Worm (Caenorhabditis elegans): ENCODE measurements around the gene aff-1.

aff-1 gene

ce11 chrII:6847917-6848379, 15.6 kb downstream of the aff-1 start, which contains the start of gene tbc-6 (continued):
- no peak for TF ChIP-seq nhr-12 (tag; optimal IDR thresholded peaks at IDR 0.05)
- no peak for TF ChIP-seq elt-1 (tag; optimal IDR thresholded peaks at IDR 0.05)
- peak in 1 of 2 experiments; percentile 18 for TF ChIP-seq mdl-1 (tag; optimal IDR thresholded peaks at IDR 0.05)
- TF ChIP-seq zag-1 (tag; optimal IDR thresholded peaks at IDR 0.05): no peak
- TF ChIP-seq fos-1 (tag; optimal IDR thresholded peaks at IDR 0.05): peak; percentile 67
- TF ChIP-seq sma-9 (GFP tag; optimal IDR thresholded peaks at IDR 0.05): peak; percentile 68
- TF ChIP-seq sma-9 (tag; optimal IDR thresholded peaks at IDR 0.05): no peak
- no peak for TF ChIP-seq ztf-1 (GFP tag; conservative IDR thresholded peaks at IDR 0.05)
- no peak for TF ChIP-seq gmeb-1 (tag; optimal IDR thresholded peaks at IDR 0.05)

DNA sequence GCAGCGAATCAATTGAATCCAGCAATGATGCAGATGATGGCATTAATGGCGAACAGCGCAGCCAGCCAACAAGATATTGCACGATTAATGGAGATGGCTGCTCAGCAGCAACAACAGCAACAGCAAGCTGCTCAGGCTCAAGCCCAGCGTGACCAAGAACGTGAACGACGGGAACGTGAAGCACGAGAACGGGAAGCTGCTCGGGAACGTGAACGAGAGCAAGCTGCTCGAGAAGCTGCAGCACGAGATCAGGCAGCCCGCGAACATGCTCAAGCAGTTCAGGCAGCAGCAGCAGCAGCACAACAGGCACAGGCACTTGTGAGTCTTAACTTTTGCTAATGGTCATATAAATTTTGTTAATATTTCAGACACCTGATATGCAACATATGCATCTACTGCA, 16.8 kb downstream of the aff-1 start:
- no peak for TF ChIP-seq sma-9 (GFP tag; optimal IDR thresholded peaks at IDR 0.05)
- no peak for TF ChIP-seq sma-9 (tag; optimal IDR thresholded peaks at IDR 0.05)
- TF ChIP-seq ceh-82 (tag; optimal IDR thresholded peaks at IDR 0.05): no peak
- no peak for TF ChIP-seq nhr-237 (tag; optimal IDR thresholded peaks at IDR 0.05)
- TF ChIP-seq nhr-6 (tag; optimal IDR thresholded peaks at IDR 0.05): no peak
- TF ChIP-seq lsy-2 (tag; optimal IDR thresholded peaks at IDR 0.05): no peak
- TF ChIP-seq crh-2 (tag; optimal IDR thresholded peaks at IDR 0.05): no peak
- TF ChIP-seq lin-11 (tag; optimal IDR thresholded peaks at IDR 0.05): no peak
- no peak for TF ChIP-seq elt-1 (tag; optimal IDR thresholded peaks at IDR 0.05)

DNA sequence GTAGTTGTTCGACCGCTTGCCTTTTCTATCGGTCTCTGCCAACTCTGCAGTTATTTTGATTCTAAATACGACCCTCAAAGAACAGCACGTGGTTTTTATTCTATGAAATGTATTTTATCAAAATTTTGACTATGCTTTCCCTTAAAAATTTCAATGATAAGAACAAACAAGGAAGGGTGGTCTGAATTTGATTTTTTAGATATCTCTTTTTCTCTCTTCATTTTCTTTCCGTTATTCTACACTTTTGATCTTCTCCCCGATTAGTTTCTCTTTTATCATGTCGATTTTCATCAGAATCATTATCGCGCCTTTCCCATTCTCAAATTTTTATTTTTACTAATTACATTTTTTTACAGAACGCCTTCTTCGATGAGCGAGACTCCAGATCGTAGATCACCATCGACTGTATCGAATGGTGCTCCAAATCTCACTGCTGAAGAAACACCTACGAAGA, 18.5 kb downstream of the aff-1 start:
- TF ChIP-seq C34F6.9 (tag; optimal IDR thresholded peaks at IDR 0.05): peak; percentile 6
- TF ChIP-seq gmeb-1 (tag; optimal IDR thresholded peaks at IDR 0.05): peak; percentile 18
- no peak for TF ChIP-seq ama-1 (optimal IDR thresholded peaks at IDR 0.05)
- peak; percentile 29 for TF ChIP-seq fos-1 (tag; optimal IDR thresholded peaks at IDR 0.05)
- TF ChIP-seq nhr-25 (tag; optimal IDR thresholded peaks at IDR 0.05): peak; percentile 3
- TF ChIP-seq sem-4 (tag; optimal IDR thresholded peaks at IDR 0.05): no peak
- peak in 1 of 2 experiments; percentile 18 for TF ChIP-seq lsy-2 (tag; optimal IDR thresholded peaks at IDR 0.05)
- peak; percentile 74 for TF ChIP-seq egl-27 (tag; optimal IDR thresholded peaks at IDR 0.05)
- peak; percentile 42 for TF ChIP-seq blmp-1 (tag; optimal IDR thresholded peaks at IDR 0.05; ENCODE audit: insufficient read depth)

ce11 chrII:6844227-6845005, 19.1 kb downstream of the aff-1 start:
- TF ChIP-seq nhr-77 (tag; optimal IDR thresholded peaks at IDR 0.05) (no peak), nhr-129 (tag; optimal IDR thresholded peaks at IDR 0.05) (peak; percentile 24), ceh-16 (tag; optimal IDR thresholded peaks at IDR 0.05) (no peak), crh-2 (tag; optimal IDR thresholded peaks at IDR 0.05) (peak; percentile 20), ztf-4 (tag; optimal IDR thresholded peaks at IDR 0.05) (no peak), ztf-11 (tag; optimal IDR thresholded peaks at IDR 0.05) (no peak), peb-1 (tag; optimal IDR thresholded peaks at IDR 0.05) (no peak), mab-5 (tag; optimal IDR thresholded peaks at IDR 0.05) (no peak), elt-3 (tag; optimal IDR thresholded peaks at IDR 0.05) (no peak), egl-27 (tag; optimal IDR thresholded peaks at IDR 0.05) (peak; percentile 47), nhr-6 (tag; optimal IDR thresholded peaks at IDR 0.05) (no peak), snpc-4 (tag; optimal IDR thresholded peaks at IDR 0.05) (no peak), mdl-1 (tag; optimal IDR thresholded peaks at IDR 0.05) (no peak), unc-55 (GFP tag; optimal IDR thresholded peaks at IDR 0.05) (peak; percentile 38), elt-1 (tag; optimal IDR thresholded peaks at IDR 0.05) (no peak), Y55F3AM.14 (GFP tag; optimal IDR thresholded peaks at IDR 0.05) (no peak), R02D3.7 (tag; optimal IDR thresholded peaks at IDR 0.05) (no peak), nhr-25 (tag; optimal IDR thresholded peaks at IDR 0.05) (no peak), aly-2 (tag; optimal IDR thresholded peaks at IDR 0.05) (no peak), unc-39 (tag; optimal IDR thresholded peaks at IDR 0.05) (no peak), nhr-23 (tag; optimal IDR thresholded peaks at IDR 0.05) (no peak), ceh-82 (tag; optimal IDR thresholded peaks at IDR 0.05) (no peak), sma-9 (GFP tag; optimal IDR thresholded peaks at IDR 0.05) (peak; percentile 5), sma-9 (tag; optimal IDR thresholded peaks at IDR 0.05) (no peak), nhr-10 (tag; optimal IDR thresholded peaks at IDR 0.05) (no peak), lsy-2 (tag; optimal IDR thresholded peaks at IDR 0.05) (peak in 1 of 2 experiments; percentile 31), C34F6.9 (tag; optimal IDR thresholded peaks at IDR 0.05) (peak; percentile 30), lin-11 (tag; optimal IDR thresholded peaks at IDR 0.05) (no peak)

All from whole organism, L2 larva.